Fruit fly (Drosophila melanogaster): Measurements from ENCODE around the gene gammaTub23C.

Gene gammaTub23C

DNA sequence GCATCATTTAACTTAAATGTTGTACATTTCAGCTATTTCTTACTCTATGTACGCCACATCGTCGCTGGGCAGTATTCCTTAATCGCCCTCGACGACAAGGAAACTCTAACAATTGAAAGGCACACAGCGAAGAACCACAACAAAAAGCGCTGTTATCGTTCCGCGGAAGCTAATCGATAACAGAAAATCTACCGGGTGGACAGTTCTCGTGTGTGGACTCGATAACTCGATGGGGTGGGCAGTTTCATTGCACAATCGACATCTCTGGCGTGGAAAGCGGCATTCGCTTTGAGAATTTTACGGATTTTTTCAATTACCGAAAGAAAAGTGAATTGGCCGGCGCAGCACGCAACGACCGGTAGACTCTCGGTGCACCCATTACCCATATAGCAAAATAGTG is 50.3 kb downstream of the gammaTub23C start, which contains the start of the genes alpha4GT1 and Prp40 (continued):
- peak; percentile 21; the same call in 1 of the 2 replicates for TF ChIP-seq vvl (GFP tag; IDR thresholded peaks at IDR 0.05)
- no peak for TF ChIP-seq CG15696 (tag; optimal IDR thresholded peaks at IDR 0.05)
- TF ChIP-seq CG12744 (GFP tag; optimal IDR thresholded peaks at IDR 0.05) = no peak
- TF ChIP-seq MESR4 (GFP tag; optimal IDR thresholded peaks at IDR 0.05) = peak; percentile 77
- peak; percentile 73 for TF ChIP-seq Scr (GFP tag; IDR thresholded peaks at IDR 0.05; ENCODE audit: partially characterized antibody)
- TF ChIP-seq inv (GFP tag; IDR thresholded peaks at IDR 0.05; ENCODE audit: partially characterized antibody) = peak; percentile 69
- no peak for TF ChIP-seq CG11247 (GFP tag; IDR thresholded peaks at IDR 0.05)
- no peak for TF ChIP-seq sr (GFP tag; IDR thresholded peaks at IDR 0.05)
- 0 out of 2 replicates have a peak, but pooled peaks have one; percentile 16 for TF ChIP-seq CG2129 (GFP tag; IDR thresholded peaks at IDR 0.05; ENCODE audit: partially characterized antibody)
- TF ChIP-seq CG11456 (GFP tag; IDR thresholded peaks at IDR 0.05) = no peak
- no peak for TF ChIP-seq PHDP (tag; optimal IDR thresholded peaks at IDR 0.05)
- no peak for TF ChIP-seq yki (optimal IDR thresholded peaks at IDR 0.05)
- TF ChIP-seq CG14860 (GFP tag; IDR thresholded peaks at IDR 0.05; ENCODE audit: partially characterized antibody) = peak; percentile 80
- peak; percentile 62 for TF ChIP-seq YL-1 (GFP tag; optimal IDR thresholded peaks at IDR 0.05)
- peak in 1 of 2 experiments; percentile 19 for TF ChIP-seq crp (GFP tag; optimal IDR thresholded peaks at IDR 0.05)
- peak; percentile 53 for TF ChIP-seq Dp (GFP tag; optimal IDR thresholded peaks at IDR 0.05)
- TF ChIP-seq CG4360 (GFP tag; IDR thresholded peaks at IDR 0.05) = peak; percentile 77; the same call in 1 of the 2 replicates
- TF ChIP-seq nmo (GFP tag; optimal IDR thresholded peaks at IDR 0.05) = peak; percentile 5
- no peak for TF ChIP-seq CG9727 (GFP tag; optimal IDR thresholded peaks at IDR 0.05)
- TF ChIP-seq CG6791 (GFP tag; IDR thresholded peaks at IDR 0.05; ENCODE audit: partially characterized antibody) = peak; percentile 91
- no peak for TF ChIP-seq Blimp-1 (GFP tag; optimal IDR thresholded peaks at IDR 0.05)
- peak; percentile 89 for TF ChIP-seq CG4617 (GFP tag; optimal IDR thresholded peaks at IDR 0.05; ENCODE audit: borderline replicate concordance)
- peak; percentile 75 for TF ChIP-seq CG2116 (GFP tag; optimal IDR thresholded peaks at IDR 0.05)
- no peak for TF ChIP-seq CG18476 (GFP tag; optimal IDR thresholded peaks at IDR 0.05)
- TF ChIP-seq trem (tag; optimal IDR thresholded peaks at IDR 0.05) = peak; percentile 99
- peak; percentile 91 for TF ChIP-seq tna (GFP tag; IDR thresholded peaks at IDR 0.05; ENCODE audit: partially characterized antibody)
- TF ChIP-seq CG8478 (optimal IDR thresholded peaks at IDR 0.05) = no peak
- TF ChIP-seq Atf3 (GFP tag; optimal IDR thresholded peaks at IDR 0.05) = no peak
- TF ChIP-seq Dll (GFP tag; IDR thresholded peaks at IDR 0.05; ENCODE audit: partially characterized antibody) = peak; percentile 79
- peak; percentile 67 for TF ChIP-seq E2f2 (GFP tag; IDR thresholded peaks at IDR 0.05)
- no peak for TF ChIP-seq Ptx1 (GFP tag; IDR thresholded peaks at IDR 0.05)
- peak; percentile 70 for TF ChIP-seq CG6254 (GFP tag; optimal IDR thresholded peaks at IDR 0.05)
- TF ChIP-seq HmgZ (tag; optimal IDR thresholded peaks at IDR 0.05) = peak; percentile 49
- peak; percentile 39 for TF ChIP-seq Med (GFP tag)
- peak; percentile 96 for TF ChIP-seq CG34224 (GFP tag; IDR thresholded peaks at IDR 0.05; ENCODE audit: partially characterized antibody)
- TF ChIP-seq CG18262 (tag; optimal IDR thresholded peaks at IDR 0.05) = no peak
- no peak for TF ChIP-seq ham (GFP tag; IDR thresholded peaks at IDR 0.05)
- peak; percentile 78 for TF ChIP-seq Sry-δ (GFP tag; optimal IDR thresholded peaks at IDR 0.05)
- TF ChIP-seq cas (GFP tag; IDR thresholded peaks at IDR 0.05) = no peak
- peak; percentile 90 for TF ChIP-seq Sry-β (GFP tag; optimal IDR thresholded peaks at IDR 0.05)
- TF ChIP-seq pzg (GFP tag; optimal IDR thresholded peaks at IDR 0.05) = peak; percentile 81
- TF ChIP-seq CG34422 (GFP tag; IDR thresholded peaks at IDR 0.05) = peak; percentile 31; the same call in 1 of the 3 replicates
- peak; percentile 94 for TF ChIP-seq HLH4C (GFP tag; IDR thresholded peaks at IDR 0.05; ENCODE audit: partially characterized antibody)
- no peak for TF ChIP-seq CG2889 (GFP tag; IDR thresholded peaks at IDR 0.05)
- TF ChIP-seq CG13624 (GFP tag; optimal IDR thresholded peaks at IDR 0.05) = peak; percentile 17
- TF ChIP-seq gem (tag; optimal IDR thresholded peaks at IDR 0.05) = no peak
- TF ChIP-seq CG6654 (GFP tag; optimal IDR thresholded peaks at IDR 0.05) = no peak
- TF ChIP-seq bbx (GFP tag; IDR thresholded peaks at IDR 0.05; ENCODE audit: partially characterized antibody) = peak; percentile 89
- peak; percentile 91 for TF ChIP-seq CG15514 (GFP tag; optimal IDR thresholded peaks at IDR 0.05)
- no peak for TF ChIP-seq CG14050 (GFP tag; IDR thresholded peaks at IDR 0.05)
